Worm (Caenorhabditis elegans) whole organism, midembryonic: ENCODE data around the gene twf-2.

Experiments used
- T22C8.4 ChIP-seq: fragments of 200-800 bp; sonication (Bioruptor generic); IDR thresholded peaks from 2 replicates; pipeline ENCODE4 v1.3.6; 2022; ENCODE audit warnings: missing genetic modification characterization, missing compliant biosample characterization
- cog-1 ChIP-seq: sonication (generic microtip); optimal IDR thresholded peaks from 2 replicates; lab custom pipeline; 2016; ENCODE audit warnings: missing genetic modification characterization, missing compliant biosample characterization
- flt-1 ChIP-seq: fragments of 200-800 bp; sonication (Bioruptor generic); IDR thresholded peaks from 2 replicates; pipeline ENCODE4 v1.3.6; 2022; ENCODE audit warnings: missing genetic modification characterization, missing compliant biosample characterization
- klf-2 ChIP-seq: fragments of 200-800 bp; sonication (Bioruptor generic); conservative IDR thresholded peaks from 2 replicates; pipeline ENCODE4 v1.3.6; 2022; ENCODE audit warnings: missing genetic modification reagents, missing genetic modification characterization, missing compliant biosample characterization
- med-1 ChIP-seq: sonication (generic microtip); optimal IDR thresholded peaks from 2 replicates; lab custom pipeline; 2017; ENCODE audit warnings: missing genetic modification characterization, mild to moderate bottlenecking, missing compliant biosample characterization, antibody characterized with exemption, missing genetic modification reagents; ENCODE audit not compliant: insufficient read depth
- ref-1 ChIP-seq: fragments of 200-800 bp; sonication (Bioruptor generic); conservative IDR thresholded peaks from 2 replicates; pipeline ENCODE4 v1.3.6; 2022; ENCODE audit warnings: missing genetic modification reagents, missing genetic modification characterization, missing compliant biosample characterization
- tab-1 ChIP-seq: fragments of 200-800 bp; sonication (Bioruptor generic); IDR thresholded peaks from 2 replicates; pipeline ENCODE4 v1.3.6; 2022; ENCODE audit warnings: missing genetic modification characterization, missing compliant biosample characterization
- ztf-23 ChIP-seq: fragments of 200-800 bp; sonication (Bioruptor generic); IDR thresholded peaks from 2 replicates; pipeline ENCODE4 v1.3.6; 2022; ENCODE audit warnings: missing genetic modification reagents, missing genetic modification characterization, missing compliant biosample characterization

DNA sequence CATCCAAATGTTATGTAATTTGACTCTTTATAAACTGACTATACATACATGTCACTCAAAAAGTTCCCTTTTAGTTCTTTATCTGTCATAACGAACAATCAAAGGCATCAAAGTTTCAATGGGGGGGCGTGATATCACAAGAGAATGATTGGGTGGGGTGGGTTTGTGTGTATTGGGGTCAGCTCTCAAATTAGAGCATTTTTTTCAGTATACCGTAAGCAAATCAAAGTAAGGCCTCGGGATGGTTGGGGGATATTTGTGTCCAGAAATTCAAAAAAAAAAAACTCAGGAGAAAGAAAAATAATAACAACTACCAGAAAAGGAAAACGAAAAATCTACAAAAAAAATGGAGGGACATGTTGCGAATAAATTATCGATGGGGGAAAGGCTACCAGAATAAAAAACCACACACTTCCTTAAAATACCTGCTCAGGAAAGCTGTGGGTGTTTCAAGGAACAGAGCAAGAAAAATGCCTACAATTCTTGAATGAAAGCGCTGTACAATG lies 47.5 kb upstream of the twf-2 start, which contains the start of gene F01G12.18:
- no peak for TF ChIP-seq flt-1 (GFP tag; lab: Robert Waterston, UW)
- TF ChIP-seq T22C8.4 (GFP tag; lab: Robert Waterston, UW) = no peak
- no peak for TF ChIP-seq med-1
- no peak for TF ChIP-seq ref-1
- no peak for TF ChIP-seq klf-2 (GFP tag; lab: Robert Waterston, UW)
- no peak for TF ChIP-seq ztf-23 (GFP tag; lab: Robert Waterston, UW)
- no peak for TF ChIP-seq tab-1 (GFP tag; lab: Robert Waterston, UW)
- no peak for TF ChIP-seq cog-1 (tag; lab: Kevin White, UChicago)
